Fruit fly (Drosophila melanogaster): ENCODE results near the gene IFT57.
A peak's percentile ranks its signal among the peaks of the same experiment; 100 is the strongest.

Gene IFT57

DNA sequence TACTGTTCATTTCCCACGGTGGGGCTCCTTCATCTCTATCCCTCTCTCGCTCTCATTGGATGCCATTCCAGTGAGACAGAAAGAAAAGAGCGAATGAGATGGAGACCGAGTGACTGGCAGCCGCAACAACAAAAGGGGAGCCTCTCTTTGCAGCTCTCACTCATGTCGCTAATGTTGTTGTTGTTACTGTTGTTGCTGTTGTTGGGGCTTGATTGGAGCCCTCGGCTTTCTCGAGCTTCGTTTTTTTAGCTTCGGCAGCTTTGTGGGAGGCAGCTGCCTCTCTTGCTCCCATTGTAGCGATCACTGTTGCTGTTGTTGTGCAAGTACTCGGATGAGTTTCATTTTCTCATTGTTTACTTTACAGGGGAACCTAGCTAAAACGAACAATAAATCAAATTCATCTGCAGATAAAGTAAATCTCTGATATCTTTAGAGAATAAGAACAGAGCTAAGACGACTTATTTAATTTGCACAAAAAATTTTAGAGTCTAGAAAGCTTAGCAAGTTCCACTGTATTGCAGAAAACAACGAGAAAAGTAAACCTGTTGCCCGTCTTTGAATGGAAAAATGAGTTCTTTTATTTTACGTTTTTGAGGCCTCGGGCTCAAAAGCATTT, 3.7 kb downstream of the IFT57 start (continued):
- TF ChIP-seq Usf (GFP tag; optimal IDR thresholded peaks at IDR 0.05) = no peak
- peak; percentile 39 for TF ChIP-seq CoRest (tag; optimal IDR thresholded peaks at IDR 0.05)
- no peak for TF ChIP-seq Max (GFP tag; optimal IDR thresholded peaks at IDR 0.05)
- TF ChIP-seq CG7839 (tag; optimal IDR thresholded peaks at IDR 0.05) = peak; percentile 70
- no peak for TF ChIP-seq CG3838 (GFP tag; optimal IDR thresholded peaks at IDR 0.05)
- TF ChIP-seq Dad (GFP tag; optimal IDR thresholded peaks at IDR 0.05) = no peak
- peak; percentile 81 for TF ChIP-seq Ets65A (GFP tag)
- TF ChIP-seq CG8478 (optimal IDR thresholded peaks at IDR 0.05) = peak; percentile 55
- no peak for TF ChIP-seq Hmr (GFP tag; optimal IDR thresholded peaks at IDR 0.05)
- TF ChIP-seq ara (GFP tag; IDR thresholded peaks at IDR 0.05) = peak; percentile 75
- no peak for TF ChIP-seq Dref (GFP tag; IDR thresholded peaks at IDR 0.05)
- no peak for TF ChIP-seq cas (GFP tag; IDR thresholded peaks at IDR 0.05)
- TF ChIP-seq CG6654 (GFP tag; optimal IDR thresholded peaks at IDR 0.05) = no peak
- TF ChIP-seq wek (GFP tag; optimal IDR thresholded peaks at IDR 0.05) = no peak
- TF ChIP-seq CG14710 (tag; optimal IDR thresholded peaks at IDR 0.05) = peak; percentile 29
- peak; percentile 13 for TF ChIP-seq CG10209 (GFP tag; optimal IDR thresholded peaks at IDR 0.05)
- TF ChIP-seq CG18262 (tag; optimal IDR thresholded peaks at IDR 0.05) = peak; percentile 67
- peak; percentile 33 for TF ChIP-seq CG13624 (GFP tag; optimal IDR thresholded peaks at IDR 0.05)
- TF ChIP-seq NC2α (GFP tag; optimal IDR thresholded peaks at IDR 0.05) = no peak
- peak; percentile 40 for TF ChIP-seq CG12155 (GFP tag; optimal IDR thresholded peaks at IDR 0.05)
- no peak for TF ChIP-seq Mad (GFP tag; optimal IDR thresholded peaks at IDR 0.05)
- peak; percentile 27 for TF ChIP-seq CG6813 (GFP tag; optimal IDR thresholded peaks at IDR 0.05)
- TF ChIP-seq fd3F (GFP tag; optimal IDR thresholded peaks at IDR 0.05) = peak; percentile 14
- TF ChIP-seq CG12391 (tag; optimal IDR thresholded peaks at IDR 0.05) = peak; percentile 48
- peak; percentile 32 for TF ChIP-seq lab (GFP tag; optimal IDR thresholded peaks at IDR 0.05)
- TF ChIP-seq CG7987 (GFP tag; optimal IDR thresholded peaks at IDR 0.05) = no peak
- no peak for TF ChIP-seq bowl (GFP tag; IDR thresholded peaks at IDR 0.05)
- no peak for TF ChIP-seq CG8290 (GFP tag; optimal IDR thresholded peaks at IDR 0.05)
- no peak for TF ChIP-seq CG8290 (tag; optimal IDR thresholded peaks at IDR 0.05)
- TF ChIP-seq Atf6 (GFP tag; IDR thresholded peaks at IDR 0.05) = peak; percentile 72
- peak; percentile 61 for TF ChIP-seq CG14667 (GFP tag; IDR thresholded peaks at IDR 0.05)
- TF ChIP-seq Elba2 (GFP tag; optimal IDR thresholded peaks at IDR 0.05) = no peak
- 0 out of 2 replicates have a peak, but pooled peaks have one; percentile 42 for TF ChIP-seq CG32767 (GFP tag; IDR thresholded peaks at IDR 0.05)
- no peak for TF ChIP-seq D (optimal IDR thresholded peaks at IDR 0.05)
- peak; percentile 29 for TF ChIP-seq D (GFP tag; optimal IDR thresholded peaks at IDR 0.05)
- TF ChIP-seq Sin3A (optimal IDR thresholded peaks at IDR 0.05) = no peak
- TF ChIP-seq CG14860 (GFP tag; IDR thresholded peaks at IDR 0.05; ENCODE audit: partially characterized antibody) = no peak
- TF ChIP-seq fd64A (GFP tag; optimal IDR thresholded peaks at IDR 0.05) = no peak
- no peak for TF ChIP-seq dati (GFP tag; IDR thresholded peaks at IDR 0.05)
- TF ChIP-seq CG6689 (GFP tag; IDR thresholded peaks at IDR 0.05) = peak; percentile 46
- TF ChIP-seq CG8924 (tag; optimal IDR thresholded peaks at IDR 0.05) = peak; percentile 36
- TF ChIP-seq pzg (GFP tag; optimal IDR thresholded peaks at IDR 0.05) = no peak
- no peak for TF ChIP-seq ac (GFP tag; optimal IDR thresholded peaks at IDR 0.05)
- TF ChIP-seq CG31441 (GFP tag; IDR thresholded peaks at IDR 0.05) = peak; percentile 59
- peak; percentile 48 for TF ChIP-seq ATbp (GFP tag; optimal IDR thresholded peaks at IDR 0.05)
- TF ChIP-seq fru (optimal IDR thresholded peaks at IDR 0.05) = no peak
- peak; percentile 74 for TF ChIP-seq Xrp1 (GFP tag; IDR thresholded peaks at IDR 0.05)
- TF ChIP-seq lbe (GFP tag; optimal IDR thresholded peaks at IDR 0.05) = peak; percentile 55
- peak; percentile 14 for TF ChIP-seq CG4707 (GFP tag; optimal IDR thresholded peaks at IDR 0.05)
- TF ChIP-seq Hr3 (GFP tag; optimal IDR thresholded peaks at IDR 0.05) = peak; percentile 16
- TF ChIP-seq Opbp (GFP tag; IDR thresholded peaks at IDR 0.05; ENCODE audit: partially characterized antibody) = no peak
- TF ChIP-seq Adf1 (GFP tag; IDR thresholded peaks at IDR 0.05) = no peak
